Fruit fly (Drosophila melanogaster) whole organism, embryonic: ENCODE data around the gene CG16790.

ENCODE experiments used
- Asciz ChIP-seq: fragments of 200-800 bp; sonication (Bioruptor generic); optimal IDR thresholded peaks from 2 replicates; lab custom pipeline; 2017; ENCODE audit warnings: missing biosample characterization, mild to moderate bottlenecking, missing genetic modification characterization, missing genetic modification reagents
- CG11085 ChIP-seq: fragments of 200-800 bp; sonication (Bioruptor generic); IDR thresholded peaks from 2 replicates; pipeline ENCODE4 v1.3.6; 2022; ENCODE audit warnings: missing biosample characterization, missing genetic modification characterization
- CG11093 ChIP-seq: fragments of 200-800 bp; sonication (Bioruptor generic); IDR thresholded peaks from 3 replicates; pipeline ENCODE4 v1.3.6; 2022; ENCODE audit warnings: missing biosample characterization, missing genetic modification characterization
- CG11695 ChIP-seq: fragments of 200-800 bp; sonication (Bioruptor generic); IDR thresholded peaks from 3 replicates; pipeline ENCODE4 v1.3.6; 2022; ENCODE audit warnings: missing biosample characterization, missing genetic modification characterization
- CG12219 ChIP-seq: fragments of 200-800 bp; sonication (Bioruptor generic); optimal IDR thresholded peaks from 3 replicates; lab custom pipeline; 2018; ENCODE audit warnings: missing biosample characterization, mild to moderate bottlenecking, missing genetic modification characterization
- CG12391 ChIP-seq: fragments of 200-800 bp; sonication (Bioruptor generic); optimal IDR thresholded peaks from 3 replicates; lab custom pipeline; 2018; ENCODE audit warnings: missing biosample characterization, mild to moderate bottlenecking, missing genetic modification characterization, moderate library complexity
- CG15514 ChIP-seq: fragments of 200-800 bp; sonication (Bioruptor generic); optimal IDR thresholded peaks from 3 replicates; lab custom pipeline; 2017; ENCODE audit warnings: missing biosample characterization, missing genetic modification characterization, mild to moderate bottlenecking, moderate library complexity, missing genetic modification reagents
- CG1602 ChIP-seq: fragments of 200-800 bp; sonication (Bioruptor generic); optimal IDR thresholded peaks from 3 replicates; lab custom pipeline; 2016; ENCODE audit warnings: missing biosample characterization, missing genetic modification characterization
- CG1647 ChIP-seq: fragments of 200-800 bp; sonication (Bioruptor generic); optimal IDR thresholded peaks from 3 replicates; lab custom pipeline; 2016; ENCODE audit warnings: missing biosample characterization, missing genetic modification characterization
- CG17912 ChIP-seq: fragments of 200-800 bp; sonication (Bioruptor generic); optimal IDR thresholded peaks from 2 replicates; lab custom pipeline; 2018; ENCODE audit warnings: missing biosample characterization, mild to moderate bottlenecking, missing genetic modification characterization
- CG18619 ChIP-seq: fragments of 200-800 bp; sonication (Bioruptor generic); optimal IDR thresholded peaks from 3 replicates; lab custom pipeline; 2017; ENCODE audit warnings: missing biosample characterization, mild to moderate bottlenecking, missing genetic modification characterization
- CG2202 ChIP-seq: fragments of 200-800 bp; sonication (Bioruptor generic); optimal IDR thresholded peaks from 2 replicates; lab custom pipeline; 2018; ENCODE audit warnings: missing biosample characterization, mild to moderate bottlenecking, missing genetic modification characterization
- CG2875 ChIP-seq: fragments of 200-800 bp; sonication (Bioruptor generic); optimal IDR thresholded peaks from 2 replicates; lab custom pipeline; 2017; ENCODE audit warnings: missing biosample characterization, mild to moderate bottlenecking, missing genetic modification characterization, missing genetic modification reagents
- CG33557 ChIP-seq: fragments of 200-800 bp; sonication (Bioruptor generic); optimal IDR thresholded peaks from 2 replicates; lab custom pipeline; 2019; ENCODE audit warnings: missing biosample characterization, mild to moderate bottlenecking, missing genetic modification characterization, moderate library complexity
- CG5180 ChIP-seq: fragments of 200-800 bp; sonication (Bioruptor generic); optimal IDR thresholded peaks from 3 replicates; lab custom pipeline; 2017; ENCODE audit warnings: missing biosample characterization, missing genetic modification characterization, mild to moderate bottlenecking, moderate library complexity, missing genetic modification reagents
- CG7786 ChIP-seq: fragments of 200-800 bp; sonication (Bioruptor generic); optimal IDR thresholded peaks from 2 replicates; lab custom pipeline; 2016; ENCODE audit warnings: missing biosample characterization, missing genetic modification characterization
- CG7928 ChIP-seq: fragments of 200-800 bp; sonication (Bioruptor generic); optimal IDR thresholded peaks from 2 replicates; lab custom pipeline; 2017; ENCODE audit warnings: missing biosample characterization, mild to moderate bottlenecking, missing genetic modification characterization
- CG8359 ChIP-seq: fragments of 200-800 bp; sonication (Bioruptor generic); optimal IDR thresholded peaks from 2 replicates; lab custom pipeline; 2017; ENCODE audit warnings: missing biosample characterization, mild to moderate bottlenecking, missing genetic modification characterization, borderline replicate concordance
- CG8924 ChIP-seq: fragments of 200-800 bp; optimal IDR thresholded peaks from 3 replicates; lab custom pipeline; 2019; ENCODE audit warnings: missing biosample characterization, mild to moderate bottlenecking, missing genetic modification characterization, moderate library complexity
- CHES-1-like ChIP-seq: fragments of 200-800 bp; sonication (Bioruptor generic); optimal IDR thresholded peaks from 2 replicates; lab custom pipeline; 2016; ENCODE audit warnings: missing biosample characterization, missing genetic modification characterization
- Doc2 ChIP-seq: fragments of 200-800 bp; sonication (Bioruptor generic); IDR thresholded peaks from 2 replicates; pipeline ENCODE4 v1.3.6; 2022; ENCODE audit warnings: missing biosample characterization, missing genetic modification characterization
- Eip74EF ChIP-seq, 2 experiments: fragments of 200-800 bp in 1 of 2; fragments of >200 bp in 1 of 2; sonication (Bioruptor generic) in 1 of 2; optimal IDR thresholded peaks; 2 replicates each; lab custom pipeline; 2017 to 2019; ENCODE audit warnings: missing biosample characterization in 2 of 2, missing genetic modification characterization in 2 of 2, mild to moderate bottlenecking in 1 of 2, moderate library complexity in 1 of 2
- H2.0 ChIP-seq: fragments of 200-800 bp; sonication (Bioruptor generic); IDR thresholded peaks from 2 replicates; pipeline ENCODE4 v1.3.6; 2022; ENCODE audit warnings: missing biosample characterization, missing genetic modification characterization
- HLH3B ChIP-seq: fragments of 200-800 bp; sonication (Bioruptor generic); IDR thresholded peaks from 2 replicates; pipeline ENCODE4 v1.3.6; 2022; ENCODE audit warnings: missing biosample characterization, missing genetic modification characterization
- MBD-R2 ChIP-seq: fragments of 200-800 bp; sonication (Bioruptor generic); IDR thresholded peaks from 2 replicates; pipeline ENCODE4 v1.3.6; 2022; ENCODE audit warnings: missing biosample characterization, missing genetic modification characterization
- Nf-YA ChIP-seq: fragments of 200-800 bp; sonication (Bioruptor generic); IDR thresholded peaks from 2 replicates; pipeline ENCODE4 v1.3.6; 2022; ENCODE audit warnings: missing biosample characterization, missing genetic modification characterization
- TFAM ChIP-seq: fragments of 200-800 bp; sonication (Bioruptor generic); optimal IDR thresholded peaks from 2 replicates; lab custom pipeline; 2017; ENCODE audit warnings: missing biosample characterization, missing genetic modification characterization, inconsistent platforms
- ab ChIP-seq: fragments of 200-800 bp; sonication (Bioruptor generic); optimal IDR thresholded peaks from 2 replicates; lab custom pipeline; 2016; ENCODE audit warnings: missing biosample characterization, missing genetic modification characterization
- ase ChIP-seq: fragments of 200-800 bp; sonication (Bioruptor generic); IDR thresholded peaks from 3 replicates; pipeline ENCODE4 v1.3.6; 2022; ENCODE audit warnings: missing biosample characterization, missing genetic modification characterization
- chinmo ChIP-seq: fragments of 200-800 bp; sonication (Bioruptor generic); IDR thresholded peaks from 4 replicates; pipeline ENCODE4 v1.3.6; 2022; ENCODE audit warnings: missing biosample characterization, missing genetic modification characterization; ENCODE audit not compliant: partially characterized antibody
- ci ChIP-seq: fragments of 200-800 bp; sonication (Bioruptor generic); IDR thresholded peaks from 3 replicates; pipeline ENCODE4 v1.3.6; 2022; ENCODE audit warnings: missing biosample characterization, missing genetic modification characterization
- cwo ChIP-seq: fragments of 200-800 bp; sonication (Bioruptor generic); optimal IDR thresholded peaks from 3 replicates; lab custom pipeline; 2017; ENCODE audit warnings: missing biosample characterization, missing genetic modification characterization, mild to moderate bottlenecking, moderate library complexity, missing genetic modification reagents
- dmrt11E ChIP-seq: fragments of 200-800 bp; sonication (Bioruptor generic); optimal IDR thresholded peaks from 3 replicates; lab custom pipeline; 2018; ENCODE audit warnings: missing biosample characterization, mild to moderate bottlenecking, missing genetic modification characterization, moderate library complexity
- dmrt99B ChIP-seq: fragments of 200-800 bp; sonication (Bioruptor generic); optimal IDR thresholded peaks from 2 replicates; lab custom pipeline; 2018; ENCODE audit warnings: missing biosample characterization, mild to moderate bottlenecking, missing genetic modification characterization, moderate library complexity
- ems ChIP-seq: fragments of 200-800 bp; sonication (Bioruptor generic); optimal IDR thresholded peaks from 3 replicates; lab custom pipeline; 2016; ENCODE audit warnings: missing biosample characterization, missing genetic modification characterization
- ftz-f1 ChIP-seq: fragments of 200-800 bp; sonication (Bioruptor generic); optimal IDR thresholded peaks from 2 replicates; lab custom pipeline; 2016; ENCODE audit warnings: missing biosample characterization, missing genetic modification characterization
- gem ChIP-seq: fragments of 200-800 bp; sonication (Bioruptor generic); optimal IDR thresholded peaks from 2 replicates; lab custom pipeline; 2019; ENCODE audit warnings: missing biosample characterization, mild to moderate bottlenecking, missing genetic modification characterization, moderate library complexity
- grau ChIP-seq: fragments of 200-800 bp; optimal IDR thresholded peaks from 3 replicates; lab custom pipeline; 2019; ENCODE audit warnings: missing biosample characterization, mild to moderate bottlenecking, missing genetic modification characterization, moderate library complexity
- knrl ChIP-seq: fragments of 200-800 bp; sonication (Bioruptor generic); IDR thresholded peaks from 3 replicates; pipeline ENCODE4 v1.3.6; 2022; ENCODE audit warnings: missing biosample characterization, missing genetic modification characterization; ENCODE audit not compliant: partially characterized antibody
- lola ChIP-seq, 3 experiments: fragments of >200 bp in 2 of 3; fragments of 200-800 bp in 1 of 3; sonication (Bioruptor generic) in 1 of 3; optimal IDR thresholded peaks; 2 replicates each; lab custom pipeline; 2017 to 2019; ENCODE audit warnings: missing biosample characterization in 3 of 3, missing genetic modification characterization in 3 of 3, mild to moderate bottlenecking in 1 of 3, moderate library complexity in 1 of 3
- nerfin-2 ChIP-seq: fragments of 200-800 bp; sonication (Bioruptor generic); IDR thresholded peaks from 2 replicates; pipeline ENCODE4 v1.3.6; 2022; ENCODE audit warnings: missing biosample characterization, missing genetic modification characterization; ENCODE audit not compliant: partially characterized antibody
- pb ChIP-seq: fragments of 200-800 bp; sonication (Bioruptor generic); optimal IDR thresholded peaks from 3 replicates; lab custom pipeline; 2016; ENCODE audit warnings: missing biosample characterization, missing genetic modification characterization
- pfk ChIP-seq: fragments of 200-800 bp; sonication (Bioruptor generic); optimal IDR thresholded peaks from 2 replicates; lab custom pipeline; 2018; ENCODE audit warnings: missing biosample characterization, mild to moderate bottlenecking, missing genetic modification characterization, moderate library complexity
- pita ChIP-seq: fragments of 200-800 bp; sonication (Bioruptor generic); optimal IDR thresholded peaks from 2 replicates; lab custom pipeline; 2017; ENCODE audit warnings: missing biosample characterization, mild to moderate bottlenecking, missing genetic modification characterization
- pros ChIP-seq: fragments of 200-800 bp; sonication (Bioruptor generic); optimal IDR thresholded peaks from 3 replicates; lab custom pipeline; 2019; ENCODE audit warnings: missing biosample characterization, mild to moderate bottlenecking, missing genetic modification characterization, moderate library complexity
- psq ChIP-seq: fragments of 200-800 bp; sonication (Bioruptor generic); optimal IDR thresholded peaks from 2 replicates; lab custom pipeline; 2017; ENCODE audit warnings: missing biosample characterization, missing genetic modification characterization
- wek ChIP-seq: fragments of 200-800 bp; sonication (Bioruptor generic); optimal IDR thresholded peaks from 3 replicates; lab custom pipeline; 2018; ENCODE audit warnings: missing biosample characterization, mild to moderate bottlenecking, missing genetic modification characterization, moderate library complexity
- yki ChIP-seq: fragments of >200 bp; optimal IDR thresholded peaks from 3 replicates; lab custom pipeline; 2018
- z ChIP-seq: fragments of 200-800 bp; sonication (Bioruptor generic); IDR thresholded peaks from 3 replicates; pipeline ENCODE4 v1.3.6; 2022; ENCODE audit warnings: missing biosample characterization, missing genetic modification characterization

CG16790 gene

dm6 chr3R:9543495-9544180 is 26.4 kb downstream of the CG16790 start (continued):
- TF ChIP-seq CG11695 = 0 out of 3 replicates have a peak, but pooled peaks have one; percentile 6
- TF ChIP-seq ci (GFP tag; lab: Robert Waterston, UW) = peak; percentile 44; the same call in 1 of the 3 replicates
- TF ChIP-seq lola (GFP tag; optimal IDR thresholded peaks at IDR 0.05; lab: Kevin White, UChicago) = peak in 1 of 3 experiments; percentile 78
- TF ChIP-seq CG7928 (GFP tag; lab: Kevin White, UChicago) = no peak
- TF ChIP-seq knrl (GFP tag; lab: Robert Waterston, UW) = no peak
- TF ChIP-seq wek (GFP tag; lab: Kevin White, UChicago) = no peak
- no peak for TF ChIP-seq psq (GFP tag; lab: Kevin White, UChicago)
- TF ChIP-seq pita (GFP tag; lab: Kevin White, UChicago) = no peak
- TF ChIP-seq CG15514 = peak; percentile 70
- no peak for TF ChIP-seq CG8924 (tag; lab: Kevin White, UChicago)
- no peak for TF ChIP-seq grau (tag; lab: Kevin White, UChicago)
- no peak for TF ChIP-seq Doc2 (GFP tag; lab: Robert Waterston, UW)
- TF ChIP-seq yki (lab: Kevin White, UChicago) = no peak
- no peak for TF ChIP-seq nerfin-2 (GFP tag; lab: Robert Waterston, UW)
- TF ChIP-seq pros (GFP tag; lab: Kevin White, UChicago) = no peak
- TF ChIP-seq CG12219 (GFP tag; lab: Kevin White, UChicago) = no peak
- no peak for TF ChIP-seq ftz-f1
- TF ChIP-seq dmrt11E = no peak
- TF ChIP-seq ems (GFP tag; lab: Kevin White, UChicago) = no peak
- TF ChIP-seq Asciz (GFP tag; lab: Kevin White, UChicago) = no peak
- TF ChIP-seq z (GFP tag; lab: Robert Waterston, UW) = no peak
- TF ChIP-seq Eip74EF (GFP tag; optimal IDR thresholded peaks at IDR 0.05; lab: Kevin White, UChicago) = peak in 1 of 2 experiments; percentile 48
- no peak for TF ChIP-seq CG33557 (GFP tag; lab: Kevin White, UChicago)
- TF ChIP-seq CG11085 (GFP tag; lab: Robert Waterston, UW) = no peak
- TF ChIP-seq CG17912 = no peak
- no peak for TF ChIP-seq pb (GFP tag; lab: Kevin White, UChicago)
- no peak for TF ChIP-seq CG11093
- TF ChIP-seq HLH3B (GFP tag; lab: Robert Waterston, UW) = no peak
- no peak for TF ChIP-seq CG2202 (tag; lab: Kevin White, UChicago)
- no peak for TF ChIP-seq CG12391 (tag; lab: Kevin White, UChicago)
- no peak for TF ChIP-seq CG5180 (GFP tag; lab: Kevin White, UChicago)
- TF ChIP-seq CG18619 (GFP tag; lab: Kevin White, UChicago) = no peak
- no peak for TF ChIP-seq CG1647 (GFP tag; lab: Kevin White, UChicago)
- TF ChIP-seq CHES-1-like (GFP tag; lab: Kevin White, UChicago) = no peak
- no peak for TF ChIP-seq dmrt99B
- TF ChIP-seq CG1602 = no peak
- TF ChIP-seq MBD-R2 (GFP tag; lab: Robert Waterston, UW) = no peak
- no peak for TF ChIP-seq ab (GFP tag; lab: Kevin White, UChicago)
- no peak for TF ChIP-seq CG7786 (GFP tag; lab: Kevin White, UChicago)
- no peak for TF ChIP-seq TFAM (GFP tag; lab: Kevin White, UChicago)
- TF ChIP-seq pfk (GFP tag; lab: Kevin White, UChicago) = peak; percentile 27
- TF ChIP-seq gem (tag; lab: Kevin White, UChicago) = no peak
- no peak for TF ChIP-seq Nf-YA
- TF ChIP-seq CG8359 (GFP tag; lab: Kevin White, UChicago) = no peak
- no peak for TF ChIP-seq chinmo (GFP tag; lab: Robert Waterston, UW)
- TF ChIP-seq H2.0 (GFP tag; lab: Robert Waterston, UW) = no peak
- no peak for TF ChIP-seq CG2875 (GFP tag; lab: Kevin White, UChicago)
- no peak for TF ChIP-seq cwo (GFP tag; lab: Kevin White, UChicago)
- no peak for TF ChIP-seq ase (GFP tag; lab: Robert Waterston, UW)
